Fruit fly (Drosophila melanogaster) whole organism, adult: ENCODE measurements around the gene bdl.

ENCODE experiments used
- CG11617 ChIP-seq: fragments of 200-800 bp; sonication (Bioruptor generic); optimal IDR thresholded peaks from 2 replicates; lab custom pipeline; 2017; ENCODE audit warnings: mild to moderate bottlenecking, missing biosample characterization, missing genetic modification reagents, missing genetic modification characterization
- CG1620 ChIP-seq: fragments of 200-800 bp; sonication (Bioruptor generic); optimal IDR thresholded peaks from 2 replicates; lab custom pipeline; 2016; ENCODE audit warnings: missing biosample characterization, missing genetic modification characterization
- CG7045 ChIP-seq: fragments of 200-800 bp; sonication (Bioruptor generic); optimal IDR thresholded peaks from 2 replicates; lab custom pipeline; 2017; ENCODE audit warnings: missing biosample characterization, mild to moderate bottlenecking, missing genetic modification characterization
- CG7101 ChIP-seq: fragments of 200-800 bp; sonication (Bioruptor generic); optimal IDR thresholded peaks from 2 replicates; lab custom pipeline; 2018; ENCODE audit warnings: missing biosample characterization, mild to moderate bottlenecking, missing genetic modification characterization, moderate library complexity
- Clk ChIP-seq: fragments of 200-800 bp; sonication (Bioruptor generic); optimal IDR thresholded peaks from 2 replicates; lab custom pipeline; 2017; ENCODE audit warnings: missing biosample characterization, missing genetic modification characterization
- Crg-1 ChIP-seq: fragments of 200-800 bp; sonication (Bioruptor generic); optimal IDR thresholded peaks from 2 replicates; lab custom pipeline; 2016; ENCODE audit warnings: missing biosample characterization, missing genetic modification characterization
- bab1 ChIP-seq: fragments of 200-800 bp; sonication (Bioruptor generic); optimal IDR thresholded peaks from 3 replicates; lab custom pipeline; 2019; ENCODE audit warnings: missing biosample characterization, mild to moderate bottlenecking, missing genetic modification characterization, moderate library complexity
- cnc ChIP-seq, 2 experiments: fragments of >200 bp; optimal IDR thresholded peaks; 2 replicates each; lab custom pipeline; 2017
- kay ChIP-seq: fragments of 200-800 bp; sonication (Bioruptor generic); peaks from one replicate; lab custom pipeline; 2016; ENCODE audit warnings: missing biosample characterization, missing genetic modification characterization, borderline replicate concordance
- ovo ChIP-seq: fragments of 200-800 bp; sonication (Bioruptor generic); optimal IDR thresholded peaks from 2 replicates; lab custom pipeline; 2016; ENCODE audit warnings: missing biosample characterization, missing genetic modification characterization

- TF ChIP-seq CG11617 (no peak), CG7045 (no peak), Crg-1 (GFP tag; lab: Kevin White, UChicago) (no peak), CG7101 (tag; lab: Kevin White, UChicago) (no peak), kay (GFP tag; lab: Kevin White, UChicago) (no peak), Clk (GFP tag; lab: Kevin White, UChicago) (no peak), cnc (optimal IDR thresholded peaks at IDR 0.05; lab: Kevin White, UChicago) (no peak), CG1620 (no peak), ovo (GFP tag; lab: Kevin White, UChicago) (no peak), bab1 (GFP tag; lab: Kevin White, UChicago) (no peak)
Measured at dm6 chr2L:4292560-4292959, 31.8 kb upstream of the bdl start.
